Worm (Caenorhabditis elegans): Measurements from ENCODE around the gene snb-5.

The snb-5 gene

ce11 chrIII:8191695-8192094 is 11.2 kb upstream of the snb-5 start, which contains the start of gene C50C3.1:
Gene C50C3.1 (plus strand): TSS chrIII:8191995.
- TF ChIP-seq syd-9 (tag; optimal IDR thresholded peaks at IDR 0.05) (no peak), tbx-2 (tag; optimal IDR thresholded peaks at IDR 0.05) (no peak), ceh-22 (tag; optimal IDR thresholded peaks at IDR 0.05) (no peak), gmeb-2 (tag; optimal IDR thresholded peaks at IDR 0.05) (no peak), hlh-30 (tag; optimal IDR thresholded peaks at IDR 0.05; ENCODE audit: insufficient read depth) (no peak), ceh-45 (GFP tag; IDR thresholded peaks at IDR 0.05) (no peak), ceh-34 (tag; optimal IDR thresholded peaks at IDR 0.05) (no peak), sox-4 (tag; optimal IDR thresholded peaks at IDR 0.05) (no peak), ceh-18 (tag; optimal IDR thresholded peaks at IDR 0.05) (no peak)

ce11 chrIII:8199060-8199459 is 3.8 kb upstream of the snb-5 start:
- TF ChIP-seq hlh-13 (GFP tag; optimal IDR thresholded peaks at IDR 0.05) (no peak), ama-1 (optimal IDR thresholded peaks at IDR 0.05) (no peak), ceh-6 (GFP tag; optimal IDR thresholded peaks at IDR 0.05) (no peak), ceh-2 (tag; optimal IDR thresholded peaks at IDR 0.05) (no peak), Y22D7AL.16 (tag; optimal IDR thresholded peaks at IDR 0.05) (no peak), nhr-232 (tag; optimal IDR thresholded peaks at IDR 0.05) (no peak), rnt-1 (tag; optimal IDR thresholded peaks at IDR 0.05) (no peak), ceh-22 (tag; optimal IDR thresholded peaks at IDR 0.05) (no peak), pax-1 (tag; optimal IDR thresholded peaks at IDR 0.05) (no peak), fkh-6 (tag; optimal IDR thresholded peaks at IDR 0.05) (no peak), lin-11 (tag; optimal IDR thresholded peaks at IDR 0.05) (no peak), elt-2 (tag; optimal IDR thresholded peaks at IDR 0.05) (no peak), eyg-1 (tag; optimal IDR thresholded peaks at IDR 0.05) (no peak), fkh-10 (GFP tag; optimal IDR thresholded peaks at IDR 0.05) (no peak), K02D7.2 (tag; optimal IDR thresholded peaks at IDR 0.05) (no peak), hlh-6 (tag; optimal IDR thresholded peaks at IDR 0.05) (no peak)

ce11 chrIII:8201117-8201516 is 1.7 kb upstream of the snb-5 start, which contains the start of gene unc-36:
Gene unc-36 (minus strand): TSS chrIII:8201217.
- TF ChIP-seq dmd-4 (tag; optimal IDR thresholded peaks at IDR 0.05; ENCODE audit: borderline replicate concordance) (no peak), nfya-1 (tag; optimal IDR thresholded peaks at IDR 0.05) (no peak), nhr-232 (tag; optimal IDR thresholded peaks at IDR 0.05) (no peak), npax-4 (tag; optimal IDR thresholded peaks at IDR 0.05) (no peak), nhr-11 (tag; optimal IDR thresholded peaks at IDR 0.05) (no peak)

ce11 chrIII:8201760-8202159 is 1.1 kb upstream of the snb-5 start:
- TF ChIP-seq ceh-48 (tag; optimal IDR thresholded peaks at IDR 0.05) (peak; percentile 78), ceh-24 (tag; optimal IDR thresholded peaks at IDR 0.05) (no peak), ahr-1 (tag; optimal IDR thresholded peaks at IDR 0.05) (no peak), odd-2 (tag; optimal IDR thresholded peaks at IDR 0.05) (no peak), Y22D7AL.16 (tag; optimal IDR thresholded peaks at IDR 0.05) (no peak), dve-1 (tag; optimal IDR thresholded peaks at IDR 0.05) (no peak), fax-1 (tag; optimal IDR thresholded peaks at IDR 0.05) (no peak), ceh-19 (GFP tag; optimal IDR thresholded peaks at IDR 0.05) (peak; percentile 33), madf-2 (tag; optimal IDR thresholded peaks at IDR 0.05) (no peak), hlh-30 (tag; optimal IDR thresholded peaks at IDR 0.05; ENCODE audit: insufficient read depth) (peak; percentile 60), gmeb-2 (tag; optimal IDR thresholded peaks at IDR 0.05) (no peak), ceh-2 (tag; optimal IDR thresholded peaks at IDR 0.05) (no peak), ttx-3 (tag; optimal IDR thresholded peaks at IDR 0.05) (no peak), nhr-11 (tag; optimal IDR thresholded peaks at IDR 0.05) (no peak), lim-6 (tag; optimal IDR thresholded peaks at IDR 0.05) (no peak), fkh-10 (GFP tag; optimal IDR thresholded peaks at IDR 0.05) (no peak), sdc-2 (tag; optimal IDR thresholded peaks at IDR 0.05) (peak; percentile 42), unc-86 (tag; optimal IDR thresholded peaks at IDR 0.05) (no peak), pat-9 (tag; optimal IDR thresholded peaks at IDR 0.05) (no peak), hlh-8 (tag; optimal IDR thresholded peaks at IDR 0.05) (no peak), K09A11.1 (tag; optimal IDR thresholded peaks at IDR 0.05; ENCODE audit: insufficient read depth) (no peak), unc-42 (tag; optimal IDR thresholded peaks at IDR 0.05) (peak; percentile 83), lin-11 (tag; optimal IDR thresholded peaks at IDR 0.05) (no peak), ceh-9 (tag; optimal IDR thresholded peaks at IDR 0.05) (no peak), ceh-22 (tag; optimal IDR thresholded peaks at IDR 0.05) (no peak), ceh-14 (tag; optimal IDR thresholded peaks at IDR 0.05) (peak; percentile 33), C08G9.2 (tag; optimal IDR thresholded peaks at IDR 0.05) (no peak), eyg-1 (tag; optimal IDR thresholded peaks at IDR 0.05) (no peak), ets-4 (tag; optimal IDR thresholded peaks at IDR 0.05) (no peak), ceh-6 (GFP tag; optimal IDR thresholded peaks at IDR 0.05) (no peak)

Measured in whole organism, late embryonic.